Worm (Caenorhabditis elegans) whole organism, young adult: ENCODE measurements around the gene C05C10.7.

Source experiments
- F33H1.4 ChIP-seq: fragments of 200-800 bp; sonication (Bioruptor generic); IDR thresholded peaks from 2 replicates; pipeline ENCODE4 v1.3.6; 2022; ENCODE audit warnings: missing genetic modification reagents, missing genetic modification characterization, missing compliant biosample characterization
- Y53F4B.3 ChIP-seq: fragments of 200-800 bp; sonication (Bioruptor generic); IDR thresholded peaks from 2 replicates; pipeline ENCODE4 v1.3.6; 2022; ENCODE audit warnings: missing genetic modification reagents, missing genetic modification characterization, missing compliant biosample characterization
- attf-6 ChIP-seq: fragments of 200-800 bp; sonication (Bioruptor generic); IDR thresholded peaks from 2 replicates; pipeline ENCODE4 v1.3.6; 2022; ENCODE audit warnings: missing genetic modification reagents, missing genetic modification characterization, missing compliant biosample characterization
- bed-2 ChIP-seq: fragments of 200-800 bp; sonication (Bioruptor generic); IDR thresholded peaks from 2 replicates; pipeline ENCODE4 v1.3.6; 2022; ENCODE audit warnings: missing genetic modification reagents, missing genetic modification characterization, missing compliant biosample characterization
- ceh-100 ChIP-seq: fragments of 200-800 bp; sonication (Bioruptor generic); IDR thresholded peaks from 2 replicates; pipeline ENCODE4 v1.3.6; 2022; ENCODE audit warnings: missing genetic modification reagents, missing genetic modification characterization, missing compliant biosample characterization
- ceh-40 ChIP-seq: fragments of 200-800 bp; sonication (Bioruptor generic); IDR thresholded peaks from 2 replicates; pipeline ENCODE4 v1.3.6; 2022; ENCODE audit warnings: missing genetic modification characterization, missing compliant biosample characterization
- ceh-79 ChIP-seq: sonication (generic microtip); optimal IDR thresholded peaks from 2 replicates; lab custom pipeline; 2017; ENCODE audit warnings: mild to moderate bottlenecking, missing genetic modification characterization, missing compliant biosample characterization
- chd-7 ChIP-seq: sonication (generic microtip); optimal IDR thresholded peaks from 2 replicates; lab custom pipeline; 2016; ENCODE audit warnings: mild to moderate bottlenecking, missing genetic modification characterization, moderate library complexity, missing compliant biosample characterization
- dpl-1 ChIP-seq: fragments of 150-350 bp; optimal IDR thresholded peaks from 2 replicates; lab custom pipeline; 2014; ENCODE audit warnings: missing biosample characterization, missing genetic modification reagents, missing genetic modification characterization
- egl-18 ChIP-seq: fragments of 200-800 bp; sonication (Bioruptor generic); IDR thresholded peaks from 2 replicates; pipeline ENCODE4 v1.3.6; 2022; ENCODE audit warnings: missing genetic modification reagents, missing genetic modification characterization, missing compliant biosample characterization
- egrh-3 ChIP-seq: fragments of 200-800 bp; sonication (Bioruptor generic); IDR thresholded peaks from 2 replicates; pipeline ENCODE4 v1.3.6; 2022; ENCODE audit warnings: missing genetic modification reagents, missing genetic modification characterization, missing compliant biosample characterization
- gei-17 ChIP-seq: fragments of 200-800 bp; sonication (Bioruptor generic); optimal IDR thresholded peaks from 2 replicates; lab custom pipeline; 2018; ENCODE audit warnings: mild to moderate bottlenecking, missing genetic modification characterization, missing compliant biosample characterization
- hsf-1 ChIP-seq: fragments of 200-800 bp; sonication (Bioruptor generic); IDR thresholded peaks from 2 replicates; pipeline ENCODE4 v1.3.6; 2022; ENCODE audit warnings: missing genetic modification reagents, missing genetic modification characterization, missing compliant biosample characterization
- let-607 ChIP-seq, 2 experiments: fragments of 200-800 bp in 1 of 2; sonication (Bioruptor generic) in 1 of 2; sonication (generic microtip) in 1 of 2; optimal IDR thresholded peaks; 2 replicates each; lab custom pipeline; 2016 to 2018; ENCODE audit warnings: mild to moderate bottlenecking in 2 of 2, missing compliant biosample characterization in 2 of 2, missing genetic modification characterization in 2 of 2, moderate library complexity in 2 of 2, missing genotype in 1 of 2
- sptf-2 ChIP-seq: fragments of 200-800 bp; sonication (Bioruptor generic); optimal IDR thresholded peaks from 2 replicates; lab custom pipeline; 2018; ENCODE audit warnings: mild to moderate bottlenecking, missing genetic modification characterization, missing compliant biosample characterization
- tlf-1 ChIP-seq: fragments of 200-800 bp; sonication (Bioruptor generic); optimal IDR thresholded peaks from 2 replicates; lab custom pipeline; 2018; ENCODE audit warnings: mild to moderate bottlenecking, missing genetic modification characterization, missing compliant biosample characterization

Gene C05C10.7

DNA sequence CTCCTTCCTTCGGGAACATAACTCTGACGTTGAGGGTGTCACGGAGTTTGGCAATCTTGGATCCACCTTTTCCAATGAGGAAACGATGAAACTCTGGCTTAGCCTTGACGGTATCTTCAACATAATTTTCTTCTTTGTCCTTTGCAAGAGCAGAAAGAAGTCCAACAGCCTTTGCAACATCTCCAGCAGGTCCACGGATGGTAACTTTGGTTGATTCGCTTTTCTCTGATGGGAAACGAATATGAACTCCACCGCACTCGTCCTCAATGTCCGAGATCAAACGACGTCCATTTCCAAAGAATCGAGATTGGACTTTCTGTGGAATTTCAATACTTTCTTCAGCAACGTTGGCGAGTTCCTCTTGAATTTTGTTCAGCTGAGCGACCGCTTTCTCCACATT is 50.2 kb downstream of the C05C10.7 start:
- TF ChIP-seq attf-6 (GFP tag; lab: Robert Waterston, UW) (no peak), egrh-3 (GFP tag; lab: Robert Waterston, UW) (no peak), hsf-1 (no peak), sptf-2 (GFP tag; lab: Kevin White, UChicago) (no peak), ceh-100 (GFP tag; lab: Robert Waterston, UW) (no peak), F33H1.4 (GFP tag; lab: Robert Waterston, UW) (no peak), dpl-1 (GFP tag; lab: Kevin White, UChicago) (no peak), gei-17 (no peak), let-607 (tag; optimal IDR thresholded peaks at IDR 0.05; lab: Kevin White, UChicago) (no peak), egl-18 (GFP tag; lab: Robert Waterston, UW) (no peak), chd-7 (tag; lab: Kevin White, UChicago) (no peak), bed-2 (GFP tag; lab: Robert Waterston, UW) (no peak), ceh-79 (tag; lab: Kevin White, UChicago) (no peak), Y53F4B.3 (no peak), ceh-40 (no peak), tlf-1 (GFP tag; lab: Kevin White, UChicago) (no peak)
